Worm (Caenorhabditis elegans) whole organism, L2 larva: ENCODE measurements around the gene F13D12.8.

Source experiments
- C34F6.9 ChIP-seq: fragments of 150-350 bp; optimal IDR thresholded peaks from 2 replicates; lab custom pipeline; 2014; ENCODE audit warnings: missing biosample characterization, missing genetic modification characterization
- F13H6.1 ChIP-seq: sonication (generic microtip); optimal IDR thresholded peaks from 2 replicates; lab custom pipeline; 2016; ENCODE audit warnings: missing genetic modification characterization, missing compliant biosample characterization
- R02D3.7 ChIP-seq: fragments of 150-350 bp; optimal IDR thresholded peaks from 2 replicates; lab custom pipeline; 2014; ENCODE audit warnings: missing biosample characterization, missing genetic modification characterization
- Y55F3AM.14 ChIP-seq: fragments of 200-800 bp; sonication (Bioruptor generic); optimal IDR thresholded peaks from 2 replicates; lab custom pipeline; 2018; ENCODE audit warnings: mild to moderate bottlenecking, missing genetic modification characterization, missing compliant biosample characterization
- ZK546.5 ChIP-seq: sonication (generic microtip); optimal IDR thresholded peaks from 2 replicates; lab custom pipeline; 2017; ENCODE audit warnings: missing biosample characterization, missing genetic modification characterization
- alr-1 ChIP-seq: fragments of 150-350 bp; optimal IDR thresholded peaks from 2 replicates; lab custom pipeline; 2014; ENCODE audit warnings: missing biosample characterization, missing genetic modification characterization
- aly-2 ChIP-seq: fragments of 150-350 bp; optimal IDR thresholded peaks from 2 replicates; lab custom pipeline; 2014; ENCODE audit warnings: missing biosample characterization, missing genetic modification characterization
- ama-1 ChIP-seq: fragments of 150-350 bp; optimal IDR thresholded peaks from 2 replicates; lab custom pipeline; 2018; ENCODE audit warnings: inconsistent platforms
- ceh-16 ChIP-seq: fragments of 150-350 bp; optimal IDR thresholded peaks from 2 replicates; lab custom pipeline; 2014; ENCODE audit warnings: missing biosample characterization, missing genetic modification characterization
- ceh-82 ChIP-seq: fragments of 150-350 bp; optimal IDR thresholded peaks from 2 replicates; lab custom pipeline; 2014; ENCODE audit warnings: missing biosample characterization, missing genetic modification characterization
- crh-2 ChIP-seq: sonication (generic microtip); optimal IDR thresholded peaks from 2 replicates; lab custom pipeline; 2017; ENCODE audit warnings: missing biosample characterization, missing genetic modification characterization
- dmd-4 ChIP-seq: sonication (generic microtip); optimal IDR thresholded peaks from 2 replicates; lab custom pipeline; 2017; ENCODE audit warnings: missing biosample characterization, missing genetic modification characterization
- egl-27 ChIP-seq: sonication (generic microtip); optimal IDR thresholded peaks from 3 replicates; lab custom pipeline; 2017; ENCODE audit warnings: missing biosample characterization, missing genetic modification reagents, missing genetic modification characterization
- elt-1 ChIP-seq: fragments of 150-350 bp; optimal IDR thresholded peaks from 2 replicates; lab custom pipeline; 2014; ENCODE audit warnings: missing biosample characterization, missing genetic modification characterization
- elt-3 ChIP-seq: sonication (generic microtip); optimal IDR thresholded peaks from 2 replicates; lab custom pipeline; 2017; ENCODE audit warnings: missing biosample characterization, missing genetic modification characterization
- fos-1 ChIP-seq: fragments of 150-350 bp; optimal IDR thresholded peaks from 2 replicates; lab custom pipeline; 2014; ENCODE audit warnings: missing biosample characterization, missing genetic modification characterization
- gmeb-1 ChIP-seq: fragments of 150-350 bp; optimal IDR thresholded peaks from 2 replicates; lab custom pipeline; 2014; ENCODE audit warnings: missing biosample characterization, missing genetic modification characterization
- lin-11 ChIP-seq: fragments of 150-350 bp; sonication (generic microtip); optimal IDR thresholded peaks from 2 replicates; lab custom pipeline; 2014; ENCODE audit warnings: missing biosample characterization, missing genetic modification characterization, inconsistent platforms, mixed read lengths
- lin-13 ChIP-seq: fragments of 150-350 bp; optimal IDR thresholded peaks from 2 replicates; lab custom pipeline; 2014; ENCODE audit warnings: missing biosample characterization, missing genetic modification reagents, missing genetic modification characterization
- lin-39 ChIP-seq: fragments of 150-350 bp; optimal IDR thresholded peaks from 2 replicates; lab custom pipeline; 2014; ENCODE audit warnings: missing biosample characterization, missing genetic modification reagents, missing genetic modification characterization
- lsy-2 ChIP-seq, 2 experiments: fragments of 150-350 bp in 1 of 2; sonication (generic microtip) in 1 of 2; optimal IDR thresholded peaks; 2 replicates each; lab custom pipeline; 2014 to 2017; ENCODE audit warnings: missing biosample characterization in 2 of 2, missing genetic modification characterization in 2 of 2
- mab-5 ChIP-seq: fragments of 150-350 bp; optimal IDR thresholded peaks from 2 replicates; lab custom pipeline; 2014; ENCODE audit warnings: missing biosample characterization, missing genetic modification characterization
- mdl-1 ChIP-seq, 2 experiments: fragments of 150-350 bp in 1 of 2; sonication (generic microtip) in 1 of 2; optimal IDR thresholded peaks; 2 replicates each; lab custom pipeline; 2017; ENCODE audit warnings: missing biosample characterization in 2 of 2, missing genetic modification characterization in 2 of 2
- nhr-10 ChIP-seq: sonication (generic microtip); optimal IDR thresholded peaks from 2 replicates; lab custom pipeline; 2017; ENCODE audit warnings: missing biosample characterization, missing genetic modification characterization
- nhr-11 ChIP-seq: fragments of 150-350 bp; optimal IDR thresholded peaks from 2 replicates; lab custom pipeline; 2014; ENCODE audit warnings: missing biosample characterization, missing genetic modification characterization
- nhr-129 ChIP-seq: fragments of 150-350 bp; optimal IDR thresholded peaks from 2 replicates; lab custom pipeline; 2014; ENCODE audit warnings: missing biosample characterization, missing genetic modification characterization
- nhr-21 ChIP-seq: fragments of 150-350 bp; optimal IDR thresholded peaks from 2 replicates; lab custom pipeline; 2014; ENCODE audit warnings: missing biosample characterization, missing genetic modification characterization
- nhr-23 ChIP-seq: fragments of 150-350 bp; optimal IDR thresholded peaks from 2 replicates; lab custom pipeline; 2014; ENCODE audit warnings: missing biosample characterization, missing genetic modification reagents, missing genetic modification characterization
- nhr-25 ChIP-seq: fragments of 150-350 bp; sonication (generic microtip); optimal IDR thresholded peaks from 3 replicates; lab custom pipeline; 2014; ENCODE audit warnings: missing biosample characterization, missing genetic modification characterization
- nhr-6 ChIP-seq: fragments of 150-350 bp; optimal IDR thresholded peaks from 2 replicates; lab custom pipeline; 2014; ENCODE audit warnings: missing biosample characterization, missing genetic modification characterization
- nhr-77 ChIP-seq: fragments of 150-350 bp; optimal IDR thresholded peaks from 2 replicates; lab custom pipeline; 2014; ENCODE audit warnings: missing biosample characterization, missing genetic modification characterization
- peb-1 ChIP-seq: fragments of 150-350 bp; optimal IDR thresholded peaks from 2 replicates; lab custom pipeline; 2014; ENCODE audit warnings: missing biosample characterization, missing genetic modification characterization
- sem-4 ChIP-seq: fragments of 150-350 bp; optimal IDR thresholded peaks from 2 replicates; lab custom pipeline; 2014; ENCODE audit warnings: missing biosample characterization, missing genetic modification reagents, missing genetic modification characterization
- skn-1 ChIP-seq: sonication (generic microtip); optimal IDR thresholded peaks from 2 replicates; lab custom pipeline; 2017; ENCODE audit warnings: missing biosample characterization, missing genetic modification characterization
- sma-3 ChIP-seq: sonication (generic microtip); optimal IDR thresholded peaks from 2 replicates; lab custom pipeline; 2016; ENCODE audit warnings: missing genetic modification reagents, missing genetic modification characterization, missing compliant biosample characterization
- sma-9 ChIP-seq, 2 experiments: fragments of 150-350 bp in 1 of 2; sonication (generic microtip) in 1 of 2; optimal IDR thresholded peaks; 2 replicates each; lab custom pipeline; 2014 to 2016; ENCODE audit warnings: missing genetic modification characterization in 2 of 2, mild to moderate bottlenecking in 1 of 2, missing biosample characterization in 1 of 2, missing compliant biosample characterization in 1 of 2, missing genetic modification reagents in 1 of 2, moderate library complexity in 1 of 2
- unc-39 ChIP-seq: fragments of 150-350 bp; optimal IDR thresholded peaks from 2 replicates; lab custom pipeline; 2014; ENCODE audit warnings: missing biosample characterization, missing genetic modification characterization
- unc-55 ChIP-seq: fragments of 150-350 bp; sonication (generic microtip); optimal IDR thresholded peaks from 3 replicates; lab custom pipeline; 2014; ENCODE audit warnings: missing biosample characterization, missing genetic modification reagents, missing genetic modification characterization
- unc-62 ChIP-seq: fragments of 150-350 bp; optimal IDR thresholded peaks from 2 replicates; lab custom pipeline; 2014; ENCODE audit warnings: missing biosample characterization, missing genetic modification reagents, missing genetic modification characterization
- zag-1 ChIP-seq: fragments of 150-350 bp; optimal IDR thresholded peaks from 2 replicates; lab custom pipeline; 2014; ENCODE audit warnings: missing biosample characterization, missing genetic modification characterization
- ztf-1 ChIP-seq: fragments of 200-800 bp; sonication (Bioruptor generic); conservative IDR thresholded peaks from 2 replicates; pipeline ENCODE4 v1.3.6; 2022; ENCODE audit warnings: missing genetic modification characterization, missing compliant biosample characterization
- ztf-11 ChIP-seq: sonication (generic microtip); optimal IDR thresholded peaks from 2 replicates; lab custom pipeline; 2017; ENCODE audit warnings: missing biosample characterization, missing genetic modification characterization
- ztf-4 ChIP-seq: fragments of 150-350 bp; optimal IDR thresholded peaks from 2 replicates; lab custom pipeline; 2014; ENCODE audit warnings: missing biosample characterization, missing genetic modification characterization

The F13D12.8 gene

ce11 chrII:11749490-11750172 lies 17.2 kb upstream of the F13D12.8 start:
- TF ChIP-seq egl-27 (peak; percentile 51), nhr-25 (peak; percentile 65), Y55F3AM.14 (GFP tag; lab: Kevin White, UChicago) (peak; percentile 44), skn-1 (tag; lab: Kevin White, UChicago) (no peak), unc-39 (tag; lab: Kevin White, UChicago) (no peak), ceh-16 (tag; lab: Kevin White, UChicago) (peak; percentile 53), sma-3 (peak; percentile 65), fos-1 (tag; lab: Kevin White, UChicago) (peak; percentile 48), gmeb-1 (tag; lab: Kevin White, UChicago) (peak; percentile 45), elt-3 (tag; lab: Kevin White, UChicago) (no peak), mdl-1 (tag; optimal IDR thresholded peaks at IDR 0.05; lab: Kevin White, UChicago) (peak; percentile 68 to 69), ztf-11 (tag; lab: Kevin White, UChicago) (peak; percentile 6), aly-2 (tag; lab: Kevin White, UChicago) (no peak), dmd-4 (tag; lab: Kevin White, UChicago) (no peak), lsy-2 (tag; optimal IDR thresholded peaks at IDR 0.05; lab: Kevin White, UChicago) (peak; percentile 40 to 75), F13H6.1 (tag; lab: Kevin White, UChicago) (peak; percentile 96), nhr-10 (tag; lab: Kevin White, UChicago) (no peak), ztf-4 (tag; lab: Kevin White, UChicago) (peak; percentile 57), nhr-129 (tag; lab: Kevin White, UChicago) (peak; percentile 85), ZK546.5 (tag; lab: Kevin White, UChicago) (peak; percentile 7), peb-1 (no peak), mab-5 (tag; lab: Kevin White, UChicago) (peak; percentile 71), ceh-82 (tag; lab: Kevin White, UChicago) (peak; percentile 81), lin-13 (peak; percentile 37), zag-1 (tag; lab: Kevin White, UChicago) (peak; percentile 81), sem-4 (tag; lab: Kevin White, UChicago) (peak; percentile 4), unc-55 (peak; percentile 80), nhr-11 (no peak), nhr-6 (tag; lab: Kevin White, UChicago) (peak; percentile 64), sma-9 (GFP tag; optimal IDR thresholded peaks at IDR 0.05; lab: Kevin White, UChicago) (peak; percentile 65), sma-9 (tag; optimal IDR thresholded peaks at IDR 0.05; lab: Kevin White, UChicago) (no peak), alr-1 (no peak), ztf-1 (GFP tag; lab: Robert Waterston, UW) (no peak), unc-62 (GFP tag; lab: Kevin White, UChicago) (no peak), lin-39 (tag; lab: Kevin White, UChicago) (peak; percentile 73), nhr-23 (no peak), C34F6.9 (tag; lab: Kevin White, UChicago) (peak; percentile 68), nhr-21 (tag; lab: Kevin White, UChicago) (no peak), nhr-77 (peak; percentile 19), crh-2 (tag; lab: Kevin White, UChicago) (peak; percentile 80), R02D3.7 (tag; lab: Kevin White, UChicago) (no peak)

- TF ChIP-seq gmeb-1 (tag; lab: Kevin White, UChicago), result no peak
- TF ChIP-seq ama-1 (lab: Kevin White, UChicago), result no peak
- TF ChIP-seq ceh-16 (tag; lab: Kevin White, UChicago), result no peak
- TF ChIP-seq lin-11 (tag; lab: Kevin White, UChicago), result no peak
- TF ChIP-seq unc-55, result no peak
- TF ChIP-seq elt-1, result no peak
- no peak for TF ChIP-seq sem-4 (tag; lab: Kevin White, UChicago)
- no peak for TF ChIP-seq aly-2 (tag; lab: Kevin White, UChicago)
These were observed 16.1 kb upstream of the F13D12.8 start, which contains the start of the genes F44E5.17 and gpb-1 for ce11 chrII:11748494-11748893. TSS of gene F44E5.17 (minus strand) at chrII:11748594. TSS of gene gpb-1 (minus strand) at chrII:11748611.
